5 fruit fly cellular contexts compared by ENCODE assay signal in genomic region chr2L:20645394-20645869, dm6.
A peak's percentile ranks its signal among the peaks of the same experiment; 100 is the strongest.
TF ChIP-seq lines count a peak whose summit lies in the region.

Gene phr6-4 (minus strand): TSS chr2L:20645791.
Gene CG2608 (plus strand): TSS chr2L:20645822.

- TF ChIP-seq CTCF in whole organism, embryonic (GFP tag; optimal IDR thresholded peaks at IDR 0.05; lab: Kevin White, UChicago): peak; percentile 51

TF ChIP-seq in whole organism, adult, 20 proteins besides CTCF, POLR2A, EP300 and RAD21 (continues in another document):
- peak; percentile 74 for TF ChIP-seq toe (GFP tag; optimal IDR thresholded peaks at IDR 0.05; lab: Kevin White, UChicago)
- peak; percentile 92 for TF ChIP-seq CG7045 (GFP tag; optimal IDR thresholded peaks at IDR 0.05; lab: Kevin White, UChicago)
- TF ChIP-seq CG14711 (tag; optimal IDR thresholded peaks at IDR 0.05; lab: Kevin White, UChicago): peak; percentile 86
- peak; percentile 91 for TF ChIP-seq CG33017 (tag; optimal IDR thresholded peaks at IDR 0.05; lab: Kevin White, UChicago)
- peak; percentile 73 for TF ChIP-seq Crg-1 (GFP tag; optimal IDR thresholded peaks at IDR 0.05; lab: Kevin White, UChicago)
- peak; percentile 89 for TF ChIP-seq CG12768 (GFP tag; optimal IDR thresholded peaks at IDR 0.05; lab: Kevin White, UChicago)
- TF ChIP-seq CG11617 (GFP tag; optimal IDR thresholded peaks at IDR 0.05; lab: Kevin White, UChicago): peak; percentile 92
- peak; percentile 58 for TF ChIP-seq tj (GFP tag; optimal IDR thresholded peaks at IDR 0.05; lab: Kevin White, UChicago)
- peak; percentile 72 for TF ChIP-seq Mnt (GFP tag; optimal IDR thresholded peaks at IDR 0.05; lab: Kevin White, UChicago)
- peak; percentile 42 for TF ChIP-seq cic (GFP tag; optimal IDR thresholded peaks at IDR 0.05; lab: Kevin White, UChicago)
- TF ChIP-seq CG5204 (GFP tag; optimal IDR thresholded peaks at IDR 0.05; lab: Kevin White, UChicago): no peak
- peak; percentile 72 for TF ChIP-seq pad (GFP tag; optimal IDR thresholded peaks at IDR 0.05; lab: Kevin White, UChicago)
- peak; percentile 40 for TF ChIP-seq ovo (GFP tag; optimal IDR thresholded peaks at IDR 0.05; lab: Kevin White, UChicago)
- peak; percentile 90 for TF ChIP-seq kay (GFP tag; lab: Kevin White, UChicago; ENCODE audit: borderline replicate concordance)
- peak; percentile 89 for TF ChIP-seq bab1 (GFP tag; optimal IDR thresholded peaks at IDR 0.05; lab: Kevin White, UChicago)
- TF ChIP-seq Clk (GFP tag; optimal IDR thresholded peaks at IDR 0.05; lab: Kevin White, UChicago): peak; percentile 23
- TF ChIP-seq CG7101 (tag; optimal IDR thresholded peaks at IDR 0.05; lab: Kevin White, UChicago): peak; percentile 91
- TF ChIP-seq CG1620 (GFP tag; optimal IDR thresholded peaks at IDR 0.05; lab: Kevin White, UChicago): peak; percentile 76

TF ChIP-seq in whole organism, embryonic, 481 proteins besides CTCF, POLR2A, EP300 and RAD21 (continues in another document):
- peak; percentile 93 for TF ChIP-seq CG18619 (GFP tag; optimal IDR thresholded peaks at IDR 0.05; lab: Kevin White, UChicago)
- TF ChIP-seq D19B (GFP tag; optimal IDR thresholded peaks at IDR 0.05; lab: Kevin White, UChicago): peak; percentile 84
- TF ChIP-seq Hand (GFP tag; optimal IDR thresholded peaks at IDR 0.05; lab: Kevin White, UChicago): peak; percentile 83
- TF ChIP-seq CG18011 (GFP tag; optimal IDR thresholded peaks at IDR 0.05; lab: Kevin White, UChicago): peak; percentile 82
- peak; percentile 90 for TF ChIP-seq CG17568 (GFP tag; optimal IDR thresholded peaks at IDR 0.05; lab: Kevin White, UChicago)
- TF ChIP-seq crc (GFP tag; optimal IDR thresholded peaks at IDR 0.05; lab: Kevin White, UChicago): peak; percentile 46
- TF ChIP-seq da (GFP tag; optimal IDR thresholded peaks at IDR 0.05; lab: Kevin White, UChicago): peak; percentile 71
- peak; percentile 70 for TF ChIP-seq CG31224 (GFP tag; IDR thresholded peaks at IDR 0.05; lab: Robert Waterston, UW)
- peak; percentile 81 for TF ChIP-seq cwo (GFP tag; optimal IDR thresholded peaks at IDR 0.05; lab: Kevin White, UChicago)
- no peak for TF ChIP-seq pfk (GFP tag; optimal IDR thresholded peaks at IDR 0.05; lab: Kevin White, UChicago)
- peak; percentile 72 for TF ChIP-seq cas (GFP tag; IDR thresholded peaks at IDR 0.05; lab: Robert Waterston, UW)
- TF ChIP-seq Gug (GFP tag; IDR thresholded peaks at IDR 0.05; lab: Robert Waterston, UW): peak; percentile 85
- peak; percentile 26; the same call in 1 of the 2 replicates for TF ChIP-seq rib (GFP tag; IDR thresholded peaks at IDR 0.05; lab: Robert Waterston, UW)
- TF ChIP-seq pros (GFP tag; optimal IDR thresholded peaks at IDR 0.05; lab: Kevin White, UChicago): no peak
- peak; percentile 93 for TF ChIP-seq CG3281 (GFP tag; optimal IDR thresholded peaks at IDR 0.05; lab: Kevin White, UChicago)
- TF ChIP-seq aop (GFP tag; IDR thresholded peaks at IDR 0.05; lab: Robert Waterston, UW): no peak
- peak; percentile 72 for TF ChIP-seq CG8089 (GFP tag; optimal IDR thresholded peaks at IDR 0.05; lab: Kevin White, UChicago)
- TF ChIP-seq CG14050 (GFP tag; IDR thresholded peaks at IDR 0.05; lab: Robert Waterston, UW): peak; percentile 80
- peak; percentile 63 for TF ChIP-seq CG10959 (GFP tag; IDR thresholded peaks at IDR 0.05; lab: Robert Waterston, UW)

TF ChIP-seq in whole organism, prepupa, 60 proteins besides CTCF, POLR2A, EP300 and RAD21 (continues in another document):
- peak; percentile 94 for TF ChIP-seq net (GFP tag; optimal IDR thresholded peaks at IDR 0.05; lab: Kevin White, UChicago)
- TF ChIP-seq fd85E (GFP tag; optimal IDR thresholded peaks at IDR 0.05; lab: Kevin White, UChicago): peak; percentile 76
- TF ChIP-seq CG11762 (GFP tag; optimal IDR thresholded peaks at IDR 0.05; lab: Kevin White, UChicago; ENCODE audit: insufficient read depth): peak; percentile 89
- TF ChIP-seq CG8319 (GFP tag; optimal IDR thresholded peaks at IDR 0.05; lab: Kevin White, UChicago): peak; percentile 88
- peak; percentile 86 for TF ChIP-seq Sox15 (GFP tag; optimal IDR thresholded peaks at IDR 0.05; lab: Kevin White, UChicago)
- peak; percentile 93 for TF ChIP-seq fd59A (GFP tag; optimal IDR thresholded peaks at IDR 0.05; lab: Kevin White, UChicago)
- TF ChIP-seq CG3919 (GFP tag; optimal IDR thresholded peaks at IDR 0.05; lab: Kevin White, UChicago): peak; percentile 94
- TF ChIP-seq CG3032 (tag; optimal IDR thresholded peaks at IDR 0.05; lab: Kevin White, UChicago): peak; percentile 95
- peak; percentile 93 for TF ChIP-seq CG10669 (GFP tag; optimal IDR thresholded peaks at IDR 0.05; lab: Kevin White, UChicago)
- peak; percentile 98 for TF ChIP-seq Eip78C (GFP tag; lab: Kevin White, UChicago)
- peak; percentile 81 to 95 for TF ChIP-seq salr (GFP tag; optimal IDR thresholded peaks at IDR 0.05; lab: Kevin White, UChicago)
- peak; percentile 93 for TF ChIP-seq Smox (GFP tag; optimal IDR thresholded peaks at IDR 0.05; lab: Kevin White, UChicago)
- TF ChIP-seq achi (GFP tag; optimal IDR thresholded peaks at IDR 0.05; lab: Kevin White, UChicago): peak; percentile 94
- peak in 1 of 2 experiments; percentile 94 for TF ChIP-seq ss (GFP tag; optimal IDR thresholded peaks at IDR 0.05; lab: Kevin White, UChicago)
- TF ChIP-seq Sox102F (GFP tag; optimal IDR thresholded peaks at IDR 0.05; lab: Kevin White, UChicago): peak; percentile 91
- peak; percentile 87 for TF ChIP-seq dac (GFP tag; optimal IDR thresholded peaks at IDR 0.05; lab: Kevin White, UChicago)
- TF ChIP-seq svp (GFP tag; lab: Kevin White, UChicago): peak; percentile 95
- peak; percentile 87 for TF ChIP-seq vri (GFP tag; optimal IDR thresholded peaks at IDR 0.05; lab: Kevin White, UChicago)
- TF ChIP-seq CG6163 (GFP tag; IDR thresholded peaks at IDR 0.05; lab: Robert Waterston, UW): peak; percentile 90

TF ChIP-seq in whole organism, pupa, 21 proteins besides CTCF, POLR2A, EP300 and RAD21:
- TF ChIP-seq rn (GFP tag; IDR thresholded peaks at IDR 0.05; lab: Robert Waterston, UW) (peak; percentile 83), Snoo (tag; optimal IDR thresholded peaks at IDR 0.05; lab: Kevin White, UChicago) (peak; percentile 91), CG34367 (tag; optimal IDR thresholded peaks at IDR 0.05; lab: Kevin White, UChicago) (peak; percentile 95), D1 (tag; optimal IDR thresholded peaks at IDR 0.05; lab: Kevin White, UChicago) (peak; percentile 92), CG17806 (tag; optimal IDR thresholded peaks at IDR 0.05; lab: Kevin White, UChicago) (peak; percentile 94), Pif1B (GFP tag; optimal IDR thresholded peaks at IDR 0.05; lab: Kevin White, UChicago) (peak; percentile 91), Pif1A (GFP tag; optimal IDR thresholded peaks at IDR 0.05; lab: Kevin White, UChicago) (peak; percentile 94), CG4496 (GFP tag; IDR thresholded peaks at IDR 0.05; lab: Robert Waterston, UW) (peak; percentile 89), CG9948 (tag; optimal IDR thresholded peaks at IDR 0.05; lab: Kevin White, UChicago) (peak; percentile 96), EcR (GFP tag; optimal IDR thresholded peaks at IDR 0.05; lab: Kevin White, UChicago) (peak; percentile 15), fd96Ca (GFP tag; IDR thresholded peaks at IDR 0.05; lab: Robert Waterston, UW) (peak; percentile 66; the same call in 1 of the 3 replicates), CG8159 (tag; optimal IDR thresholded peaks at IDR 0.05; lab: Kevin White, UChicago) (peak; percentile 96), CG13204 (GFP tag; optimal IDR thresholded peaks at IDR 0.05; lab: Kevin White, UChicago) (no peak), gl (tag; optimal IDR thresholded peaks at IDR 0.05; lab: Kevin White, UChicago) (peak; percentile 84), CG32121 (GFP tag; IDR thresholded peaks at IDR 0.05; lab: Robert Waterston, UW) (peak; percentile 88), CG10348 (GFP tag; IDR thresholded peaks at IDR 0.05; lab: Robert Waterston, UW) (no peak), CG15710 (tag; optimal IDR thresholded peaks at IDR 0.05; lab: Kevin White, UChicago) (peak; percentile 95), CG12605 (GFP tag; IDR thresholded peaks at IDR 0.05; lab: Robert Waterston, UW) (peak; percentile 83), Ets98B (GFP tag; IDR thresholded peaks at IDR 0.05; lab: Robert Waterston, UW) (peak; percentile 83), CG8301 (tag; optimal IDR thresholded peaks at IDR 0.05; lab: Kevin White, UChicago) (peak; percentile 95), CG14655 (GFP tag; optimal IDR thresholded peaks at IDR 0.05; lab: Kevin White, UChicago) (peak; percentile 96)

TF ChIP-seq in whole organism, wandering third instar larva, 38 proteins besides CTCF, POLR2A, EP300 and RAD21 (continues in another document):
- peak; percentile 91 for TF ChIP-seq OdsH (GFP tag; optimal IDR thresholded peaks at IDR 0.05; lab: Kevin White, UChicago)
- peak; percentile 60 for TF ChIP-seq dsf (GFP tag; optimal IDR thresholded peaks at IDR 0.05; lab: Kevin White, UChicago; ENCODE audit: borderline replicate concordance)
- no peak for TF ChIP-seq N (GFP tag; optimal IDR thresholded peaks at IDR 0.05; lab: Kevin White, UChicago)
- TF ChIP-seq psq (GFP tag; optimal IDR thresholded peaks at IDR 0.05; lab: Kevin White, UChicago): peak; percentile 85
- no peak for TF ChIP-seq pan (optimal IDR thresholded peaks at IDR 0.05; lab: Kevin White, UChicago)
- TF ChIP-seq h (GFP tag; optimal IDR thresholded peaks at IDR 0.05; lab: Kevin White, UChicago): peak; percentile 91
- peak; percentile 15 for TF ChIP-seq Myc (optimal IDR thresholded peaks at IDR 0.05; lab: Kevin White, UChicago)
- no peak for TF ChIP-seq CrebA (GFP tag; optimal IDR thresholded peaks at IDR 0.05; lab: Kevin White, UChicago; ENCODE audit: borderline replicate concordance)
- TF ChIP-seq br (GFP tag; optimal IDR thresholded peaks at IDR 0.05; lab: Kevin White, UChicago): peak; percentile 87
- TF ChIP-seq Rel (GFP tag; optimal IDR thresholded peaks at IDR 0.05; lab: Kevin White, UChicago): no peak
- TF ChIP-seq Rel (tag; optimal IDR thresholded peaks at IDR 0.05; lab: Kevin White, UChicago): peak; percentile 68
- peak; percentile 59 for TF ChIP-seq Mio (GFP tag; optimal IDR thresholded peaks at IDR 0.05; lab: Kevin White, UChicago)
- TF ChIP-seq brk (GFP tag; optimal IDR thresholded peaks at IDR 0.05; lab: Kevin White, UChicago): peak; percentile 92
- peak; percentile 80 for TF ChIP-seq Jra (GFP tag; optimal IDR thresholded peaks at IDR 0.05; lab: Kevin White, UChicago)
- peak; percentile 88 for TF ChIP-seq ey (GFP tag; optimal IDR thresholded peaks at IDR 0.05; lab: Kevin White, UChicago)
- TF ChIP-seq foxo (GFP tag; optimal IDR thresholded peaks at IDR 0.05; lab: Kevin White, UChicago): peak in 1 of 2 experiments; percentile 95
- peak; percentile 93 for TF ChIP-seq rgr (GFP tag; optimal IDR thresholded peaks at IDR 0.05; lab: Kevin White, UChicago)
- TF ChIP-seq sv (GFP tag; optimal IDR thresholded peaks at IDR 0.05; lab: Kevin White, UChicago): peak; percentile 84
- peak; percentile 58 for TF ChIP-seq CG32264 (GFP tag; optimal IDR thresholded peaks at IDR 0.05; lab: Kevin White, UChicago)
- peak; percentile 56 for TF ChIP-seq Hr83 (GFP tag; optimal IDR thresholded peaks at IDR 0.05; lab: Kevin White, UChicago; ENCODE audit: poor library complexity, severe bottlenecking)
- no peak for TF ChIP-seq dl (GFP tag; optimal IDR thresholded peaks at IDR 0.05; lab: Kevin White, UChicago; ENCODE audit: insufficient read depth in 1 of 2, partially characterized antibody in 2 of 2)
- no peak for TF ChIP-seq usp (GFP tag; optimal IDR thresholded peaks at IDR 0.05; lab: Kevin White, UChicago)
